Fruit fly (Drosophila melanogaster) S2 (cell line): ENCODE data around the gene CG14096.

Experiments used
- CG8478 ChIP-seq: fragments of >200 bp; optimal IDR thresholded peaks from 2 replicates; lab custom pipeline; 2018
- CTCF ChIP-seq, 2 experiments: fragments of >200 bp; optimal IDR thresholded peaks; 2 replicates each; lab custom pipeline; 2018

- no peak for TF ChIP-seq CG8478
- TF ChIP-seq CTCF (optimal IDR thresholded peaks at IDR 0.05; lab: Kevin White, UChicago), result no peak
These were observed 30.7 kb upstream of the CG14096 start, which contains the start of gene CG9449 for dm6 chr3L:19497623-19498022.
